Fruit fly (Drosophila melanogaster): ENCODE data around the gene CG32376.

DNA sequence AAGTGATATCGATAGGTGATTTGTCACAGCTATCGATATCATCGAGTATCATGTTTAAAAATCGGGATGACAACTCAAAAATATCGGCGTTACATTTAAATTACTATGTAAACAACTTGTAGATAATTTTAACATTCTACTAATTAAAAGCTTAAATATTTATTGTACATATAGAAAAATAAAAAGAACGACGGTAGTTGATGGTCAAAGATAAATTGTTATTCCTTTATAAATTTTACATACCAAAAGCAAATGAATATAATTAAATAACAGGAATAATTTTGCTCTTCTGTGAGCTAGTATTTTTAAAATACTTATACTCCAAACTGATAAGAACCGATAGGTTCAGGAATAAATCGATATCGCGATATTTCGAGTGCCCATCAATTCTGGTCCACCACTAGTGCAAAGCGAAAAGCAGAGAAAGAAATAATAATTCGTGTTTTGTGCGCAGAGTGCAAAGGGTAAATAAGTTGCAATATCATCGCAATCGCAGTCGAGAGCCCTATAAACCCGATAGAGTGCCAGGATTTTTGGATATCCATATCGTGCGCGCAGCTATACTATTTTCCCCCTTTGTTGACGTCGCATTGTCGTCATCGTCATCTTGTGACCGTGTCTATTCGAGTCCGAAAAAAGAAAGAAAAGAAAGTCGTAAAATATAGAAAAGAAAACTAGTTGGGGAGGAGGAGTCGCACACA is 13.7 kb downstream of the CG32376 start, which contains the start of gene lqf:
- TF ChIP-seq EcR (GFP tag; optimal IDR thresholded peaks at IDR 0.05), result no peak
- no peak for TF ChIP-seq CG8478 (optimal IDR thresholded peaks at IDR 0.05)
- no peak for TF ChIP-seq psq (optimal IDR thresholded peaks at IDR 0.05)

Measured in whole organism.